Worm (Caenorhabditis elegans) whole organism, L4 larva: ENCODE results near the gene cwp-5.
A peak's percentile ranks its signal among the peaks of the same experiment; 100 is the strongest.

ENCODE experiments used
- D1046.2 ChIP-seq: fragments of 200-800 bp; sonication (Bioruptor generic); IDR thresholded peaks from 2 replicates; pipeline ENCODE4 v1.3.6; 2022; ENCODE audit warnings: missing genetic modification characterization, missing compliant biosample characterization
- F49E8.2 ChIP-seq: sonication (generic microtip); optimal IDR thresholded peaks from 2 replicates; lab custom pipeline; 2016; ENCODE audit warnings: missing compliant biosample characterization, mild to moderate bottlenecking, missing genetic modification characterization, borderline replicate concordance
- T20F7.1 ChIP-seq: fragments of 200-800 bp; sonication (Bioruptor generic); optimal IDR thresholded peaks from 2 replicates; lab custom pipeline; 2018; ENCODE audit warnings: mild to moderate bottlenecking, missing genetic modification characterization, missing compliant biosample characterization
- ceh-32 ChIP-seq: sonication (generic microtip); optimal IDR thresholded peaks from 2 replicates; lab custom pipeline; 2016; ENCODE audit warnings: mild to moderate bottlenecking, missing genetic modification characterization, missing compliant biosample characterization; ENCODE audit not compliant: poor library complexity
- ceh-82 ChIP-seq: sonication (generic microtip); optimal IDR thresholded peaks from 2 replicates; lab custom pipeline; 2017; ENCODE audit warnings: missing biosample characterization, missing genetic modification characterization
- ctbp-1 ChIP-seq: fragments of 200-800 bp; sonication (Bioruptor generic); IDR thresholded peaks from 2 replicates; pipeline ENCODE4 v1.3.6; 2022; ENCODE audit warnings: missing genetic modification reagents, missing genetic modification characterization, missing compliant biosample characterization
- dve-1 ChIP-seq: sonication (generic microtip); optimal IDR thresholded peaks from 2 replicates; lab custom pipeline; 2017; ENCODE audit warnings: antibody characterized with exemption, mild to moderate bottlenecking, missing genetic modification characterization, missing compliant biosample characterization; ENCODE audit not compliant: insufficient read depth
- hlh-11 ChIP-seq: fragments of 200-800 bp; sonication (Bioruptor generic); optimal IDR thresholded peaks from 2 replicates; lab custom pipeline; 2018; ENCODE audit warnings: mild to moderate bottlenecking, missing genetic modification characterization, missing compliant biosample characterization
- jun-1 ChIP-seq: fragments of 150-350 bp; optimal IDR thresholded peaks from 2 replicates; lab custom pipeline; 2014; ENCODE audit warnings: missing biosample characterization, missing genetic modification reagents, missing genetic modification characterization
- madf-5 ChIP-seq, 2 experiments: fragments of 200-800 bp; sonication (Bioruptor generic); IDR thresholded peaks; 2 replicates each; pipeline ENCODE4 v1.3.6; 2022; ENCODE audit warnings: missing compliant biosample characterization in 2 of 2, missing genetic modification characterization in 2 of 2
- nhr-11 ChIP-seq: fragments of 150-350 bp; optimal IDR thresholded peaks from 2 replicates; lab custom pipeline; 2014; ENCODE audit warnings: missing biosample characterization, missing genetic modification characterization
- nhr-25 ChIP-seq: sonication (generic microtip); optimal IDR thresholded peaks from 2 replicates; lab custom pipeline; 2017; ENCODE audit warnings: missing genetic modification characterization, mild to moderate bottlenecking, missing compliant biosample characterization, antibody characterized with exemption, moderate library complexity, borderline replicate concordance; ENCODE audit not compliant: insufficient read depth
- nhr-42 ChIP-seq: fragments of 200-800 bp; sonication (Bioruptor generic); IDR thresholded peaks from 2 replicates; pipeline ENCODE4 v1.3.6; 2022; ENCODE audit warnings: missing genetic modification characterization, missing compliant biosample characterization
- nhr-48 ChIP-seq: sonication (generic microtip); optimal IDR thresholded peaks from 2 replicates; lab custom pipeline; 2016; ENCODE audit warnings: mild to moderate bottlenecking, missing genetic modification characterization, missing compliant biosample characterization
- nhr-76 ChIP-seq: fragments of 150-350 bp; optimal IDR thresholded peaks from 2 replicates; lab custom pipeline; 2014; ENCODE audit warnings: missing biosample characterization, missing genetic modification characterization
- unc-62 ChIP-seq, 3 experiments: fragments of 150-350 bp in 1 of 3; sonication (generic microtip); optimal IDR thresholded peaks in 2 of 3; peaks in 1 of 3; 1 replicate in 1 of 3; 2 replicates in 2 of 3; lab custom pipeline; 2014 to 2017; ENCODE audit warnings: missing biosample characterization in 3 of 3, missing genetic modification characterization in 3 of 3, missing genetic modification reagents in 3 of 3, missing genotype in 1 of 3

cwp-5 gene

DNA sequence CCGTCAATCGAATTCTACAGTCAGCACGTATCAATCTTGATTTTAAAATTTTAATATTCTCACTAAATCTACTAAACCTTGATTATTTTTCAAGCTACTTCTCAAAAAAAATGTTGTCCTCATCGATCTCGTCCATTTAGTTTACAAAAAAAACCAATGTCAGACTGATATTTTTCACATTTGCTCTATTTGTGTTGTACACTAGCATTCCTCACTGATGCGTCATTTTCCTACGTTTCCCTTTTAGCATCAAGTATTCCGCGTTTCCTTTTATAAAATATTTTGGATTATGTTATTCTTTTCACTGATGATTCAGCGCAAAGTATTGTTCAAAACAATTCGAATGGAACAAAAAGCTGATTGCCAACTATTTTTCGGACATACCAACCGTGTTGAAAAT is 50.3 kb downstream of the cwp-5 start, which contains the start of gene ttr-34:
Gene ttr-34, plus strand, starts transcription at position 301 of the 400 bp plus-strand sequence.
- TF ChIP-seq D1046.2 (GFP tag; lab: Robert Waterston, UW) (no peak), dve-1 (tag; lab: Kevin White, UChicago) (peak; percentile 32), ctbp-1 (GFP tag; lab: Robert Waterston, UW) (no peak), nhr-76 (tag; lab: Kevin White, UChicago) (no peak), nhr-25 (tag; lab: Kevin White, UChicago) (no peak), madf-5 (GFP tag; IDR thresholded peaks at IDR 0.05; lab: Robert Waterston, UW) (no peak), F49E8.2 (tag; lab: Kevin White, UChicago) (no peak), nhr-42 (GFP tag; lab: Robert Waterston, UW) (no peak), jun-1 (tag; lab: Kevin White, UChicago) (no peak), unc-62 (GFP tag; optimal IDR thresholded peaks at IDR 0.05 in 1 of 2; lab: Kevin White, UChicago) (peak in 1 of 2 experiments; percentile 14), unc-62 (tag; optimal IDR thresholded peaks at IDR 0.05; lab: Kevin White, UChicago) (no peak)

DNA sequence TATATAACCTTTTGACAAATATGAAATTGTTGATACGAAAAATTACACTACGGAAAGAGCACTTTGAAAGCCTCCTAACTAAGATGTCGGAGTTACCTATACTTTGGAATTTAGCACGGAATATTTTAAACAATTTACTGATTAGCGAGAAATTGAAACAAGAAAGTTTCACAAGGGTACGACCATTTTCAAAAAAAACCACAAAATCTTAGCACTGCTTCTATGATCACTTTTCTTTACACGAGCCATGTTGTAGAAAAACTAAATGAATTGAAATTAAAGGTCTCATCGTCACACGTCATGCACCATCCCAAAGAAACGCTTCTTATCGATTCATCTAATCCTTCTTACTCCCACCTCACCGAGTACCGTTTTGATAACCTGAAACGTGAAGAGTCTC is 55.0 kb downstream of the cwp-5 start, which contains the start of gene F09A5.2:
Gene F09A5.2, plus strand, starts transcription at position 301 of the 400 bp plus-strand sequence.
- TF ChIP-seq nhr-48 (tag; lab: Kevin White, UChicago) (no peak), T20F7.1 (GFP tag; lab: Kevin White, UChicago) (no peak), hlh-11 (no peak), ceh-32 (no peak), nhr-25 (tag; lab: Kevin White, UChicago) (no peak), ceh-82 (tag; lab: Kevin White, UChicago) (no peak), nhr-11 (tag; lab: Kevin White, UChicago) (no peak)
- TF ChIP-seq, all 104 proteins: peak for 0
